Worm (Caenorhabditis elegans) whole organism, early embryonic: ENCODE data around the gene Y54G2A.72.
"Not testable (repeated sequence)": the region's sequence is repeated elsewhere in the genome, so short reads cannot be mapped to it uniquely, and the experiment has no call there.

Experiments used
- ama-1 ChIP-seq: fragments of 150-350 bp; optimal IDR thresholded peaks from 2 replicates; lab custom pipeline; 2014
- ets-7 ChIP-seq: sonication (generic microtip); optimal IDR thresholded peaks from 2 replicates; lab custom pipeline; 2016; ENCODE audit warnings: missing genotype, missing genetic modification characterization, missing compliant biosample characterization
- hmbx-1 ChIP-seq: sonication (generic microtip); optimal IDR thresholded peaks from 2 replicates; lab custom pipeline; 2016; ENCODE audit warnings: mild to moderate bottlenecking, missing genetic modification characterization, missing compliant biosample characterization
- sea-1 ChIP-seq: fragments of 200-800 bp; sonication (Bioruptor generic); conservative IDR thresholded peaks from 2 replicates; pipeline ENCODE4 v1.3.6; 2022; ENCODE audit warnings: missing genetic modification characterization, missing compliant biosample characterization

DNA sequence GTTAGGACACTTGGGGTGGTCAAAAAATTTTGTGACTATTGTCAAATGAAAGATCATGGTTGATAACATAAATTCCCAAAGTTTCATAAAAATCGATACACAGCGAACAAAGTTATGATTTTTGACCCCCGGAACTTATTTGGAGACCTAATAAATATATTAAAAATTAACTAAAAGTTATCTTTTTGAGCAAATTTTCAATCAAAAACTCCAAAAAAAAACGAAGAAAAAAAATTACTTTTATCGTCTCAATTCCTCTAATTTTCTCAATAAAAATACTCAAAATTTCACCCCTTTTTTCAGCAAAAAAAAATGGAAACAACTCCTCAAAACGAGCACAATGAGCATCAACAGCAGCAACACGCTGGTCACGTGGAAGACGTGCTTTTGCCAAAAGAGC, 10.4 kb downstream of the Y54G2A.72 start, which contains the start of gene atln-1:
- not testable (repeated sequence) for TF ChIP-seq ama-1 (lab: Kevin White, UChicago); sea-1 (GFP tag; lab: Robert Waterston, UW); hmbx-1 (tag; lab: Kevin White, UChicago); ets-7 (tag; lab: Kevin White, UChicago)
